Worm (Caenorhabditis elegans): Measurements from ENCODE around the gene cyp-13A5.

The cyp-13A5 gene

ce11 chrII:9840313-9840712 lies 40.2 kb upstream of the cyp-13A5 start, which contains the start of gene ZK938.11:
ZK938.11 (minus strand) TSS chrII:9840413.
- TF ChIP-seq F37B4.10 (GFP tag; IDR thresholded peaks at IDR 0.05) (no peak), nhr-179 (tag; optimal IDR thresholded peaks at IDR 0.05) (no peak), nhr-120 (GFP tag; IDR thresholded peaks at IDR 0.05) (no peak), tlf-1 (GFP tag; optimal IDR thresholded peaks at IDR 0.05) (no peak), lir-1 (GFP tag; conservative IDR thresholded peaks at IDR 0.05) (no peak), tbx-9 (tag; optimal IDR thresholded peaks at IDR 0.05; ENCODE audit: borderline replicate concordance) (no peak), Y79H2A.3 (GFP tag; conservative IDR thresholded peaks at IDR 0.05) (no peak), dox-1 (GFP tag; IDR thresholded peaks at IDR 0.05) (no peak), ceh-91 (GFP tag; IDR thresholded peaks at IDR 0.05) (no peak), rec-8 (tag; optimal IDR thresholded peaks at IDR 0.05) (no peak), hrde-1 (tag; optimal IDR thresholded peaks at IDR 0.05; ENCODE audit: borderline replicate concordance) (no peak), snpc-1.3 (tag; optimal IDR thresholded peaks at IDR 0.05; ENCODE audit: insufficient read depth) (no peak), ets-4 (GFP tag; optimal IDR thresholded peaks at IDR 0.05) (no peak), rcor-1 (GFP tag; IDR thresholded peaks at IDR 0.05) (no peak), pbrm-1 (GFP tag; IDR thresholded peaks at IDR 0.05) (no peak), attf-6 (GFP tag; IDR thresholded peaks at IDR 0.05) (no peak), F57C9.4 (tag; optimal IDR thresholded peaks at IDR 0.05) (no peak), hsf-1 (GFP tag; IDR thresholded peaks at IDR 0.05) (no peak), F49E8.2 (tag; optimal IDR thresholded peaks at IDR 0.05; ENCODE audit: insufficient read depth) (no peak), lin-54 (GFP tag; optimal IDR thresholded peaks at IDR 0.05) (no peak)

ce11 chrII:9838260-9838935 lies 38.2 kb upstream of the cyp-13A5 start, which contains the start of gene arrd-4:
arrd-4 (minus strand) TSS chrII:9838310.
- TF ChIP-seq Y79H2A.3 (GFP tag; conservative IDR thresholded peaks at IDR 0.05) (no peak), nhr-120 (GFP tag; IDR thresholded peaks at IDR 0.05) (no peak), cebp-1 (GFP tag; IDR thresholded peaks at IDR 0.05) (no peak), cebp-1 (tag; optimal IDR thresholded peaks at IDR 0.05) (no peak), hsf-1 (GFP tag; IDR thresholded peaks at IDR 0.05) (no peak), Y56A3A.18 (GFP tag; IDR thresholded peaks at IDR 0.05) (no peak), K11D2.4 (GFP tag; IDR thresholded peaks at IDR 0.05) (no peak), Y53G8AR.9 (GFP tag; conservative IDR thresholded peaks at IDR 0.05) (no peak), mxl-1 (tag; optimal IDR thresholded peaks at IDR 0.05) (no peak), repo-1 (tag; optimal IDR thresholded peaks at IDR 0.05) (no peak), B0336.3 (GFP tag; IDR thresholded peaks at IDR 0.05) (no peak), snpc-1.3 (tag; optimal IDR thresholded peaks at IDR 0.05; ENCODE audit: insufficient read depth) (no peak), die-1 (tag; optimal IDR thresholded peaks at IDR 0.05) (no peak), ccch-3 (GFP tag; optimal IDR thresholded peaks at IDR 0.05) (no peak)

ce11 chrII:9835958-9836357 lies 35.8 kb upstream of the cyp-13A5 start:
- no peak for TF ChIP-seq ztf-22 (GFP tag; optimal IDR thresholded peaks at IDR 0.05)
- no peak for TF ChIP-seq rcor-1 (GFP tag; IDR thresholded peaks at IDR 0.05)
- no peak for TF ChIP-seq ztf-3 (GFP tag; optimal IDR thresholded peaks at IDR 0.05)
- no peak for TF ChIP-seq rec-8 (tag; optimal IDR thresholded peaks at IDR 0.05)
- no peak for TF ChIP-seq nfya-2 (GFP tag; IDR thresholded peaks at IDR 0.05)
- no peak for TF ChIP-seq mxl-1 (tag; optimal IDR thresholded peaks at IDR 0.05)
- TF ChIP-seq die-1 (tag; optimal IDR thresholded peaks at IDR 0.05), result no peak
- TF ChIP-seq Y56A3A.18 (GFP tag; IDR thresholded peaks at IDR 0.05), result no peak
- no peak for TF ChIP-seq unc-130 (GFP tag; optimal IDR thresholded peaks at IDR 0.05)
- no peak for TF ChIP-seq B0019.2 (GFP tag; conservative IDR thresholded peaks at IDR 0.05)
- no peak for TF ChIP-seq rpc-1 (optimal IDR thresholded peaks at IDR 0.05)
- TF ChIP-seq rpc-1 (tag; optimal IDR thresholded peaks at IDR 0.05), result no peak
- no peak for TF ChIP-seq tbp1 (GFP tag; optimal IDR thresholded peaks at IDR 0.05)
- TF ChIP-seq F37B4.10 (GFP tag; IDR thresholded peaks at IDR 0.05), result no peak
- no peak for TF ChIP-seq Y79H2A.3 (GFP tag; conservative IDR thresholded peaks at IDR 0.05)
- no peak for TF ChIP-seq ztf-26 (tag; optimal IDR thresholded peaks at IDR 0.05)
- no peak for TF ChIP-seq ceh-58 (GFP tag; IDR thresholded peaks at IDR 0.05)
- no peak for TF ChIP-seq aptf-2 (GFP tag; conservative IDR thresholded peaks at IDR 0.05)
- no peak for TF ChIP-seq tlf-1 (GFP tag; optimal IDR thresholded peaks at IDR 0.05)
- no peak for TF ChIP-seq bed-2 (GFP tag; IDR thresholded peaks at IDR 0.05)
